Worm (Caenorhabditis elegans) whole organism, L2 larva: Measurements from ENCODE around the gene nspb-10.

Experiments used
- F13H6.1 ChIP-seq: sonication (generic microtip); optimal IDR thresholded peaks from 2 replicates; lab custom pipeline; 2016; ENCODE audit warnings: missing genetic modification characterization, missing compliant biosample characterization
- R02D3.7 ChIP-seq: fragments of 150-350 bp; optimal IDR thresholded peaks from 2 replicates; lab custom pipeline; 2014; ENCODE audit warnings: missing biosample characterization, missing genetic modification characterization
- ZK546.5 ChIP-seq: sonication (generic microtip); optimal IDR thresholded peaks from 2 replicates; lab custom pipeline; 2017; ENCODE audit warnings: missing biosample characterization, missing genetic modification characterization
- aly-2 ChIP-seq: fragments of 150-350 bp; optimal IDR thresholded peaks from 2 replicates; lab custom pipeline; 2014; ENCODE audit warnings: missing biosample characterization, missing genetic modification characterization
- ama-1 ChIP-seq: fragments of 150-350 bp; optimal IDR thresholded peaks from 2 replicates; lab custom pipeline; 2018; ENCODE audit warnings: inconsistent platforms
- blmp-1 ChIP-seq: sonication (generic microtip); optimal IDR thresholded peaks from 2 replicates; lab custom pipeline; 2017; ENCODE audit warnings: missing genetic modification characterization, mild to moderate bottlenecking, missing compliant biosample characterization, antibody characterized with exemption, moderate library complexity; ENCODE audit not compliant: insufficient read depth
- ceh-82 ChIP-seq: fragments of 150-350 bp; optimal IDR thresholded peaks from 2 replicates; lab custom pipeline; 2014; ENCODE audit warnings: missing biosample characterization, missing genetic modification characterization
- dmd-4 ChIP-seq: sonication (generic microtip); optimal IDR thresholded peaks from 2 replicates; lab custom pipeline; 2017; ENCODE audit warnings: missing biosample characterization, missing genetic modification characterization
- elt-1 ChIP-seq: fragments of 150-350 bp; optimal IDR thresholded peaks from 2 replicates; lab custom pipeline; 2014; ENCODE audit warnings: missing biosample characterization, missing genetic modification characterization
- fos-1 ChIP-seq: fragments of 150-350 bp; optimal IDR thresholded peaks from 2 replicates; lab custom pipeline; 2014; ENCODE audit warnings: missing biosample characterization, missing genetic modification characterization
- gmeb-1 ChIP-seq: fragments of 150-350 bp; optimal IDR thresholded peaks from 2 replicates; lab custom pipeline; 2014; ENCODE audit warnings: missing biosample characterization, missing genetic modification characterization
- lin-11 ChIP-seq: fragments of 150-350 bp; sonication (generic microtip); optimal IDR thresholded peaks from 2 replicates; lab custom pipeline; 2014; ENCODE audit warnings: missing biosample characterization, missing genetic modification characterization, inconsistent platforms, mixed read lengths
- lin-13 ChIP-seq: fragments of 150-350 bp; optimal IDR thresholded peaks from 2 replicates; lab custom pipeline; 2014; ENCODE audit warnings: missing biosample characterization, missing genetic modification reagents, missing genetic modification characterization
- mab-5 ChIP-seq: fragments of 150-350 bp; optimal IDR thresholded peaks from 2 replicates; lab custom pipeline; 2014; ENCODE audit warnings: missing biosample characterization, missing genetic modification characterization
- mbf-1 ChIP-seq: sonication (generic microtip); optimal IDR thresholded peaks from 2 replicates; lab custom pipeline; 2017; ENCODE audit warnings: missing biosample characterization, missing genetic modification characterization
- mdl-1 ChIP-seq, 2 experiments: fragments of 150-350 bp in 1 of 2; sonication (generic microtip) in 1 of 2; optimal IDR thresholded peaks; 2 replicates each; lab custom pipeline; 2017; ENCODE audit warnings: missing biosample characterization in 2 of 2, missing genetic modification characterization in 2 of 2
- nhr-11 ChIP-seq: fragments of 150-350 bp; optimal IDR thresholded peaks from 2 replicates; lab custom pipeline; 2014; ENCODE audit warnings: missing biosample characterization, missing genetic modification characterization
- nhr-21 ChIP-seq: fragments of 150-350 bp; optimal IDR thresholded peaks from 2 replicates; lab custom pipeline; 2014; ENCODE audit warnings: missing biosample characterization, missing genetic modification characterization
- nhr-23 ChIP-seq: fragments of 150-350 bp; optimal IDR thresholded peaks from 2 replicates; lab custom pipeline; 2014; ENCODE audit warnings: missing biosample characterization, missing genetic modification reagents, missing genetic modification characterization
- nhr-237 ChIP-seq: fragments of 150-350 bp; optimal IDR thresholded peaks from 2 replicates; lab custom pipeline; 2014; ENCODE audit warnings: missing biosample characterization, missing genetic modification characterization
- nhr-6 ChIP-seq: fragments of 150-350 bp; optimal IDR thresholded peaks from 2 replicates; lab custom pipeline; 2014; ENCODE audit warnings: missing biosample characterization, missing genetic modification characterization
- nhr-77 ChIP-seq: fragments of 150-350 bp; optimal IDR thresholded peaks from 2 replicates; lab custom pipeline; 2014; ENCODE audit warnings: missing biosample characterization, missing genetic modification characterization
- peb-1 ChIP-seq: fragments of 150-350 bp; optimal IDR thresholded peaks from 2 replicates; lab custom pipeline; 2014; ENCODE audit warnings: missing biosample characterization, missing genetic modification characterization
- sma-3 ChIP-seq: sonication (generic microtip); optimal IDR thresholded peaks from 2 replicates; lab custom pipeline; 2016; ENCODE audit warnings: missing genetic modification reagents, missing genetic modification characterization, missing compliant biosample characterization
- sma-9 ChIP-seq, 2 experiments: fragments of 150-350 bp in 1 of 2; sonication (generic microtip) in 1 of 2; optimal IDR thresholded peaks; 2 replicates each; lab custom pipeline; 2014 to 2016; ENCODE audit warnings: missing genetic modification characterization in 2 of 2, mild to moderate bottlenecking in 1 of 2, missing biosample characterization in 1 of 2, missing compliant biosample characterization in 1 of 2, missing genetic modification reagents in 1 of 2, moderate library complexity in 1 of 2
- snpc-4 ChIP-seq: fragments of 150-350 bp; optimal IDR thresholded peaks from 2 replicates; lab custom pipeline; 2014; ENCODE audit warnings: missing biosample characterization, missing genetic modification characterization
- unc-39 ChIP-seq: fragments of 150-350 bp; optimal IDR thresholded peaks from 2 replicates; lab custom pipeline; 2014; ENCODE audit warnings: missing biosample characterization, missing genetic modification characterization
- unc-55 ChIP-seq: fragments of 150-350 bp; sonication (generic microtip); optimal IDR thresholded peaks from 3 replicates; lab custom pipeline; 2014; ENCODE audit warnings: missing biosample characterization, missing genetic modification reagents, missing genetic modification characterization
- unc-62 ChIP-seq: fragments of 150-350 bp; optimal IDR thresholded peaks from 2 replicates; lab custom pipeline; 2014; ENCODE audit warnings: missing biosample characterization, missing genetic modification reagents, missing genetic modification characterization
- zag-1 ChIP-seq: fragments of 150-350 bp; optimal IDR thresholded peaks from 2 replicates; lab custom pipeline; 2014; ENCODE audit warnings: missing biosample characterization, missing genetic modification characterization
- ztf-1 ChIP-seq: fragments of 200-800 bp; sonication (Bioruptor generic); conservative IDR thresholded peaks from 2 replicates; pipeline ENCODE4 v1.3.6; 2022; ENCODE audit warnings: missing genetic modification characterization, missing compliant biosample characterization

nspb-10 gene

DNA sequence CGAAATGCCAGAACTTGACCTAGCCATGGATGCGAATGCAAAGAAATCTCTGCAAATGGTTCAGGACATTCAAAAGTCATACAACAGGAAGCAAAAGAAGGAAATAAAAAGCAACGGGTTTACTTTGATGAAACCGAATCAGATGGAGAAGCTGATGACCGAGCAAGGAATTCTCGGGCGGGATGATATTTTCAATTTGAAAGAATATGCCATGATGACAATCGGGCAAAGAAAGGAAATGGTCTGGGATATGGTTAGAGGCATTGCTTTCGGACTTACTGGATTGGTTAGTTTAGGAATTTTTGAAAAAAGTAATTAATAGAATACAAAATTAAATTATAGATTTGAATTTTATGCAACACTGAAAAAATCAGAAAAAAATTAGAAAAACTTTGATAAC lies 32.7 kb upstream of the nspb-10 start:
- no peak for TF ChIP-seq snpc-4 (tag; lab: Kevin White, UChicago)
- TF ChIP-seq aly-2 (tag; lab: Kevin White, UChicago), result no peak
- TF ChIP-seq unc-39 (tag; lab: Kevin White, UChicago), result no peak
- TF ChIP-seq lin-13 (GFP tag; lab: Kevin White, UChicago), result no peak
- no peak for TF ChIP-seq lin-11 (tag; lab: Kevin White, UChicago)
- no peak for TF ChIP-seq ceh-82 (tag; lab: Kevin White, UChicago)
- no peak for TF ChIP-seq mbf-1 (tag; lab: Kevin White, UChicago)
- TF ChIP-seq elt-1 (tag; lab: Kevin White, UChicago), result no peak
- TF ChIP-seq nhr-6, result no peak
- no peak for TF ChIP-seq gmeb-1
- TF ChIP-seq R02D3.7 (tag; lab: Kevin White, UChicago), result no peak
- TF ChIP-seq nhr-21 (tag; lab: Kevin White, UChicago), result no peak
- TF ChIP-seq blmp-1, result no peak
- no peak for TF ChIP-seq nhr-11 (tag; lab: Kevin White, UChicago)
- TF ChIP-seq unc-62 (GFP tag; lab: Kevin White, UChicago), result no peak
- TF ChIP-seq mab-5 (tag; lab: Kevin White, UChicago), result no peak
- no peak for TF ChIP-seq nhr-237 (tag; lab: Kevin White, UChicago)
- TF ChIP-seq ama-1 (lab: Kevin White, UChicago), result no peak

DNA sequence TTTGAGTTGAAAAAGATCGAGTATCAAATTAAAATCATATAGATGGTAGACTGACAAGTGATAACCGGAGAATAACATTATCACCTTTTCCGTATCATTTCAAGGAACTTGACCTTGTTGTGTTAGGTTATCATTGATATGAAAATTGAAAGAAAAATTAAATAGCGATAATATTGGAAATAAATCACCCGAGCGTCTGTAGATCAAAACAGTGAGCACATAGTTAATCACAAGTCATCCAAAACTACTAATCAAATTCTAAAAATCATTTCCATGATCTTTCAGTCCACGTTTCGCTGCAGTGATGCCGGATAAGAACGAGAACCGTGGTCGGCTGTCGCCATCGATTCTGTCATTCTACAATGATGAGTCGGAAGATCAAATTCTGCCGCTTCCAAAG lies 31.7 kb upstream of the nspb-10 start:
- no peak for TF ChIP-seq peb-1 (tag; lab: Kevin White, UChicago)
- no peak for TF ChIP-seq mbf-1 (tag; lab: Kevin White, UChicago)
- TF ChIP-seq nhr-21 (tag; lab: Kevin White, UChicago), result peak; percentile 40
- TF ChIP-seq zag-1, result no peak
- no peak for TF ChIP-seq fos-1 (tag; lab: Kevin White, UChicago)
- TF ChIP-seq F13H6.1 (tag; lab: Kevin White, UChicago), result no peak
- TF ChIP-seq sma-9 (GFP tag; optimal IDR thresholded peaks at IDR 0.05; lab: Kevin White, UChicago), result peak; percentile 28
- TF ChIP-seq sma-9 (tag; optimal IDR thresholded peaks at IDR 0.05; lab: Kevin White, UChicago), result no peak
- TF ChIP-seq mdl-1 (tag; optimal IDR thresholded peaks at IDR 0.05; lab: Kevin White, UChicago), result no peak
- TF ChIP-seq gmeb-1, result no peak
- no peak for TF ChIP-seq unc-55 (GFP tag; lab: Kevin White, UChicago)
- no peak for TF ChIP-seq nhr-77 (tag; lab: Kevin White, UChicago)
- no peak for TF ChIP-seq dmd-4
- TF ChIP-seq, all 48 proteins: peak for 2

DNA sequence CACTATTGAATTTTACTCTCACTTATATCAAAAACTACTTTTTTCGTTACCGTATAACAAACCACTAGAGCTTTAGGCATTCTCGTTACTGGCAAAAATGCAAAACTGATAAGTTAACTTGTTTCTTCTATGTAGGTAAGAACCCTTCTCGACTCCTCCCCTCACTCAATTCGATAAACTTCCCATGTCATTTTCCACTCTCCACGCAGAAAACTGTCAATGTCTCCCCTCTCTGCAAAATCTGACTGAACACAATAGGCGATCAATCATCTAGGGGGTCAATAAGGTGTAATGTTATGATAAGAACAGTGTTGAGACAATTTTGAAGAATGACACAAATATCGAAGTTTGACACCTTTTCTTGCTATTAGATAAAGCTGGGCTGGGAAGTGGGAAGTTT lies 30.7 kb upstream of the nspb-10 start:
- TF ChIP-seq dmd-4 (no peak), lin-11 (tag; lab: Kevin White, UChicago) (no peak), nhr-21 (tag; lab: Kevin White, UChicago) (peak; percentile 1), peb-1 (tag; lab: Kevin White, UChicago) (no peak), sma-3 (GFP tag; lab: Kevin White, UChicago) (peak; percentile 1), nhr-23 (tag; lab: Kevin White, UChicago) (no peak), gmeb-1 (no peak)
- TF ChIP-seq, all 48 proteins: peak for 2

DNA sequence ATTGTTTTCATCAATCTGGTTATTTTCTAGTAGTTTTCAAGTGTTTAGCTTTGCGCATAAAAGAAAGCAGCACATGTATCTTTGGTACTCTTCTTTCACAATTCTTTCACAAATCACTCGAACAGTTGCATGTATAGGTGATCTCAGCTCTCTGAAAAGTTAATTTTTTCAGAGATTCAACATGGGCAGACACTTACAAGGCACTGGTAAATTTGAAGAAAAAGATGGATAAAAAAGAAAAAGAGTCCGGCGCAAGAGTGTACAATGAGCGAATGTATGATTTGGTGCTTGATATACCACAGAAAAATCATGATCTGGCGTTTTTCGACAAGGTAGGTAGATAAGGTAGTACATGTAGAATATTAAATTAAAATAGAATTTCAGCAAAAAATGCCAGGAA lies 30.1 kb upstream of the nspb-10 start:
- TF ChIP-seq peb-1 (tag; lab: Kevin White, UChicago), result no peak
- TF ChIP-seq snpc-4 (tag; lab: Kevin White, UChicago), result no peak
- TF ChIP-seq ztf-1 (GFP tag; lab: Robert Waterston, UW), result no peak
- TF ChIP-seq ama-1 (lab: Kevin White, UChicago), result no peak
- TF ChIP-seq nhr-237 (tag; lab: Kevin White, UChicago), result no peak
- no peak for TF ChIP-seq lin-13 (GFP tag; lab: Kevin White, UChicago)

DNA sequence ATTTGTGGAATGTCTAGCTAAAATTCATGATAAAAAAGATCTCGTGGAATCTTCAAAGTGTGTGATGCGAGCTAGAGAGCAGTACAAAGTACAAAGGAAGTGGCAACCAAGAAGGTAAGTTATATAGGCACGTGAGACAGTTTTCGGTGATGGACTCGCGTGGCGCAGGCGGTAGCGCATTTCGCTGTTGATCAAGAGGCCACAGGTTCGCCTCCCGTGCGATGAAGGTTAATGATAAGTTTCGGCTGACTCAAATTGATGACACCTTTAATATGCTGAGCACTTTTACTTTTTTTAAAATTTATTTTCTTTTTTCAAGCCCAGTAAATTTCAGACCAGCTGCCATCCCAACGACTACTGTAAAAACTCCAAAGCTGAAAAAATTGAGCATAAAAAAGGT lies 28.9 kb upstream of the nspb-10 start:
- TF ChIP-seq unc-55 (GFP tag; lab: Kevin White, UChicago) (no peak), gmeb-1 (peak; percentile 43), nhr-21 (tag; lab: Kevin White, UChicago) (peak; percentile 18), ZK546.5 (tag; lab: Kevin White, UChicago) (no peak), sma-3 (GFP tag; lab: Kevin White, UChicago) (peak; percentile 29), ztf-1 (GFP tag; lab: Robert Waterston, UW) (no peak), fos-1 (tag; lab: Kevin White, UChicago) (peak; percentile 62), sma-9 (GFP tag; optimal IDR thresholded peaks at IDR 0.05; lab: Kevin White, UChicago) (peak; percentile 50), sma-9 (tag; optimal IDR thresholded peaks at IDR 0.05; lab: Kevin White, UChicago) (no peak), nhr-11 (tag; lab: Kevin White, UChicago) (no peak)
